Fruit fly (Drosophila melanogaster): Measurements from ENCODE around the gene Hex-t1.

Hex-t1 gene

DNA sequence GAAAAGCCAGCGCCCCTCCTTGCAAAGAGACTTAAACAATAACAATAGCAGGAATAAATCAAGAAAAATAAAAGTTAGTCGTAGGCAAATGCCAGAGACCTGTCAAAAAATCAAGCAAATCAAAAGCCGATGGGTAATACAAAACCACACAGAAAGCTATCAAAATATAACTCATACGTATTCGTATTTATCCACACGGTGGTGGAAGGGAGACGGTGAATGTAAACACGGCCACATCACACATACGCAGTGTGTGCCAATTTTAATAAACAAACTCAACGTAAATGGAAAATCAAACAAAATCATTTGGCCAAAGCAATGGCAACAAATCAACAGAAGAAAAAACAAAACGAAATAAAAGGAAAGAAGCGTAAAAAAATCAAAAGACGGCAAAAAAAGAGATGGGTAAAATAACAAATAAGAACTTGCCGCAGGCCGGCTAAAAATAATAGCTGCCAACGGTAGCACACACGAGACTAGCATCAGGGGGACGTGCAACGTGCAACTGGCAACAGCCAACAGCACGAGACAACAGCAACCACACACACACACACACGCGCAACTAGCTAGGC, 6.2 kb upstream of the Hex-t1 start (continued):
- TF ChIP-seq BtbVII (GFP tag; optimal IDR thresholded peaks at IDR 0.05) = no peak
- TF ChIP-seq CG2678 (tag; optimal IDR thresholded peaks at IDR 0.05) = peak; percentile 11
- TF ChIP-seq seq (GFP tag; IDR thresholded peaks at IDR 0.05) = 0 out of 2 replicates have a peak, but pooled peaks have one; percentile 23
- no peak for TF ChIP-seq CG12942 (GFP tag; optimal IDR thresholded peaks at IDR 0.05)
- no peak for TF ChIP-seq Ptx1 (GFP tag; IDR thresholded peaks at IDR 0.05)
- no peak for TF ChIP-seq Dad (GFP tag; optimal IDR thresholded peaks at IDR 0.05)
- TF ChIP-seq CG10654 (GFP tag; optimal IDR thresholded peaks at IDR 0.05) = no peak
- TF ChIP-seq CG10209 (GFP tag; optimal IDR thresholded peaks at IDR 0.05) = no peak
- TF ChIP-seq ERR (GFP tag; optimal IDR thresholded peaks at IDR 0.05) = no peak
- TF ChIP-seq ftz-f1 (GFP tag; optimal IDR thresholded peaks at IDR 0.05) = no peak
- no peak for TF ChIP-seq dmrt99B (tag; optimal IDR thresholded peaks at IDR 0.05)
- TF ChIP-seq CG8478 (optimal IDR thresholded peaks at IDR 0.05) = no peak
- TF ChIP-seq sug (tag; optimal IDR thresholded peaks at IDR 0.05) = no peak
- no peak for TF ChIP-seq en (GFP tag; optimal IDR thresholded peaks at IDR 0.05)
- TF ChIP-seq pho (GFP tag; optimal IDR thresholded peaks at IDR 0.05) = peak; percentile 5
- TF ChIP-seq CG8388 (GFP tag; optimal IDR thresholded peaks at IDR 0.05) = no peak
- peak; percentile 64 for TF ChIP-seq Drgx (GFP tag; IDR thresholded peaks at IDR 0.05)
- peak in 1 of 2 experiments; percentile 36 for TF ChIP-seq bsh (GFP tag; optimal IDR thresholded peaks at IDR 0.05)
- TF ChIP-seq CG5953 (GFP tag; IDR thresholded peaks at IDR 0.05) = no peak
- TF ChIP-seq dan (GFP tag; IDR thresholded peaks at IDR 0.05) = no peak
- no peak for TF ChIP-seq exex (tag; optimal IDR thresholded peaks at IDR 0.05)
- no peak for TF ChIP-seq H2.0 (GFP tag; IDR thresholded peaks at IDR 0.05)
- no peak for TF ChIP-seq CG8290 (GFP tag; optimal IDR thresholded peaks at IDR 0.05)
- peak in 1 of 2 experiments; percentile 28 for TF ChIP-seq CG8290 (tag; optimal IDR thresholded peaks at IDR 0.05)
- no peak for TF ChIP-seq Blimp-1 (GFP tag; optimal IDR thresholded peaks at IDR 0.05)
- no peak for TF ChIP-seq Dref (GFP tag; IDR thresholded peaks at IDR 0.05)
- no peak for TF ChIP-seq nerfin-1 (tag; optimal IDR thresholded peaks at IDR 0.05)
- no peak for TF ChIP-seq CG7745 (tag; optimal IDR thresholded peaks at IDR 0.05)
- no peak for TF ChIP-seq bcd (GFP tag; optimal IDR thresholded peaks at IDR 0.05)
- TF ChIP-seq her (GFP tag; optimal IDR thresholded peaks at IDR 0.05) = no peak
- no peak for TF ChIP-seq CrebB (tag; optimal IDR thresholded peaks at IDR 0.05)
- no peak for TF ChIP-seq CG2875 (GFP tag; optimal IDR thresholded peaks at IDR 0.05)

DNA sequence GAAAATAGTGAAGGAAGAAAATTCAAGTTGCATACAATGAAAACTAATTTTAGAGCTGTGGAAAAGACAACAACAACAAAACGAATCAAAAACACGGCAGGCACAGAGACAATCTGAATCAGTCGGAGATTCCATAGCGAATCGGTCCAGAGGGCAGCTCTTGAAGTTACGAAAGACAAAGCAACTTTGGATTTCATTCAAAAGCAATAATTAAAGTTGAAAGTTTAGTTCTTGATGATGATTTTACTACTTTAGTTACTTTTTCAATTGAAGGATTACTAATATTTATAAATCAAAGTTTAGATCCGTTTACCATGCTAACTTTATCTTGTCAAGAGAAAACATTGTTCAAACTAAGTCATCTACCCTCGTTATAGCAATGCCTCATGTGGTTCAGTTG, 5.5 kb upstream of the Hex-t1 start:
- TF ChIP-seq dmrt99B (tag; optimal IDR thresholded peaks at IDR 0.05) (peak; percentile 34), CG10959 (GFP tag; IDR thresholded peaks at IDR 0.05) (no peak), tup (GFP tag; optimal IDR thresholded peaks at IDR 0.05) (no peak), hkb (optimal IDR thresholded peaks at IDR 0.05) (peak; percentile 98), hkb (GFP tag; IDR thresholded peaks at IDR 0.05) (no peak), amos (GFP tag; IDR thresholded peaks at IDR 0.05; ENCODE audit: partially characterized antibody) (no peak), fd96Cb (tag; optimal IDR thresholded peaks at IDR 0.05) (peak; percentile 1), Antp (GFP tag; optimal IDR thresholded peaks at IDR 0.05) (no peak), CG18262 (tag; optimal IDR thresholded peaks at IDR 0.05) (peak; percentile 15), bigmax (GFP tag; optimal IDR thresholded peaks at IDR 0.05) (no peak), CG15073 (GFP tag; optimal IDR thresholded peaks at IDR 0.05) (no peak), Dip3 (GFP tag; optimal IDR thresholded peaks at IDR 0.05) (no peak), CG17829 (tag; optimal IDR thresholded peaks at IDR 0.05) (no peak), CG17359 (tag; optimal IDR thresholded peaks at IDR 0.05) (no peak), gsb-n (tag; optimal IDR thresholded peaks at IDR 0.05) (peak; percentile 55), CG11247 (GFP tag; IDR thresholded peaks at IDR 0.05) (no peak), gem (tag; optimal IDR thresholded peaks at IDR 0.05) (peak; percentile 48), CoRest (tag; optimal IDR thresholded peaks at IDR 0.05) (peak; percentile 27), lov (optimal IDR thresholded peaks at IDR 0.05) (no peak), lov (GFP tag; IDR thresholded peaks at IDR 0.05) (no peak), Kr (GFP tag; optimal IDR thresholded peaks at IDR 0.05) (no peak), Eip74EF (GFP tag; optimal IDR thresholded peaks at IDR 0.05) (no peak)

All from whole organism, embryonic.